Fruit fly (Drosophila melanogaster): Measurements from ENCODE around the gene CG6793.

CG6793 gene

dm6 chr3L:12021903-12022302 is 20.3 kb upstream of the CG6793 start:
- TF ChIP-seq CG2199 (GFP tag; IDR thresholded peaks at IDR 0.05) (peak; percentile 98), CG30020 (tag; optimal IDR thresholded peaks at IDR 0.05) (no peak), CTCF (GFP tag; optimal IDR thresholded peaks at IDR 0.05) (peak; percentile 88), Awh (GFP tag; IDR thresholded peaks at IDR 0.05) (peak; percentile 58; the same call in 1 of the 2 replicates), CG8359 (GFP tag; optimal IDR thresholded peaks at IDR 0.05; ENCODE audit: borderline replicate concordance) (peak; percentile 99)

dm6 chr3L:12023137-12023792 is 18.9 kb upstream of the CG6793 start:
- peak; percentile 41; the same call in 1 of the 3 replicates for TF ChIP-seq row (GFP tag; IDR thresholded peaks at IDR 0.05)
- no peak for TF ChIP-seq BEAF-32 (GFP tag; optimal IDR thresholded peaks at IDR 0.05)
- peak; percentile 1 for TF ChIP-seq unpg (GFP tag; optimal IDR thresholded peaks at IDR 0.05)
- peak; percentile 14; the same call in 1 of the 2 replicates for TF ChIP-seq Xrp1 (GFP tag; IDR thresholded peaks at IDR 0.05)
- no peak for TF ChIP-seq CG13296 (GFP tag; optimal IDR thresholded peaks at IDR 0.05)
- TF ChIP-seq CG31441 (GFP tag; IDR thresholded peaks at IDR 0.05), result 0 out of 2 replicates have a peak, but pooled peaks have one; percentile 25
- no peak for TF ChIP-seq Dbx (GFP tag; IDR thresholded peaks at IDR 0.05)
- TF ChIP-seq Dip3 (GFP tag; optimal IDR thresholded peaks at IDR 0.05), result no peak
- TF ChIP-seq Sox102F (GFP tag; optimal IDR thresholded peaks at IDR 0.05), result peak; percentile 41
- peak in 1 of 2 experiments; percentile 28 for TF ChIP-seq bsh (GFP tag; optimal IDR thresholded peaks at IDR 0.05)
- peak; percentile 5 for TF ChIP-seq phol (tag; optimal IDR thresholded peaks at IDR 0.05)
- no peak for TF ChIP-seq Nf-YB (GFP tag; optimal IDR thresholded peaks at IDR 0.05)
- TF ChIP-seq chn (GFP tag; optimal IDR thresholded peaks at IDR 0.05), result no peak
- TF ChIP-seq H2.0 (GFP tag; IDR thresholded peaks at IDR 0.05), result no peak
- no peak for TF ChIP-seq CG14965 (GFP tag; optimal IDR thresholded peaks at IDR 0.05; ENCODE audit: borderline replicate concordance)
- TF ChIP-seq CG18262 (tag; optimal IDR thresholded peaks at IDR 0.05), result peak; percentile 18
- peak in 1 of 2 experiments; percentile 13 for TF ChIP-seq Hr51 (GFP tag; optimal IDR thresholded peaks at IDR 0.05)
- TF ChIP-seq CG2678 (tag; optimal IDR thresholded peaks at IDR 0.05), result peak; percentile 9
- TF ChIP-seq CG2120 (GFP tag; optimal IDR thresholded peaks at IDR 0.05), result no peak
- TF ChIP-seq CG11696 (GFP tag; IDR thresholded peaks at IDR 0.05), result peak; percentile 65; the same call in 1 of the 2 replicates
- no peak for TF ChIP-seq CG3995 (GFP tag; optimal IDR thresholded peaks at IDR 0.05)
- no peak for TF ChIP-seq eve (GFP tag; optimal IDR thresholded peaks at IDR 0.05)
- no peak for TF ChIP-seq Sry-β (GFP tag; optimal IDR thresholded peaks at IDR 0.05)
- no peak for TF ChIP-seq CG10147 (GFP tag; optimal IDR thresholded peaks at IDR 0.05)
- TF ChIP-seq CG8944 (GFP tag; optimal IDR thresholded peaks at IDR 0.05), result no peak
- TF ChIP-seq Drgx (GFP tag; IDR thresholded peaks at IDR 0.05), result peak; percentile 56; the same call in 1 of the 2 replicates
- no peak for TF ChIP-seq nau (GFP tag; optimal IDR thresholded peaks at IDR 0.05)
- peak; percentile 41 for TF ChIP-seq CG11504 (tag; optimal IDR thresholded peaks at IDR 0.05)
- TF ChIP-seq sens (GFP tag), result peak; percentile 8
- peak in 1 of 3 experiments; percentile 1 for TF ChIP-seq lola (GFP tag; optimal IDR thresholded peaks at IDR 0.05)
- peak; percentile 29 for TF ChIP-seq Blimp-1 (GFP tag; optimal IDR thresholded peaks at IDR 0.05)
- TF ChIP-seq Ssrp (tag; optimal IDR thresholded peaks at IDR 0.05), result peak; percentile 33
- no peak for TF ChIP-seq CG6654 (GFP tag; optimal IDR thresholded peaks at IDR 0.05)
- no peak for TF ChIP-seq pnt (GFP tag; optimal IDR thresholded peaks at IDR 0.05)
- peak; percentile 35 for TF ChIP-seq gem (tag; optimal IDR thresholded peaks at IDR 0.05)
- peak; percentile 6 for TF ChIP-seq CG2712 (tag; optimal IDR thresholded peaks at IDR 0.05)
- TF ChIP-seq CG17359 (tag; optimal IDR thresholded peaks at IDR 0.05), result peak; percentile 44
- peak; percentile 1 for TF ChIP-seq az2 (GFP tag; optimal IDR thresholded peaks at IDR 0.05)
- no peak for TF ChIP-seq HmgZ (tag; optimal IDR thresholded peaks at IDR 0.05)
- TF ChIP-seq dmrt11E (tag; optimal IDR thresholded peaks at IDR 0.05), result peak; percentile 9
- no peak for TF ChIP-seq CG17328 (GFP tag; IDR thresholded peaks at IDR 0.05)
- TF ChIP-seq CG8359 (GFP tag; optimal IDR thresholded peaks at IDR 0.05; ENCODE audit: borderline replicate concordance), result peak; percentile 97
